Worm (Caenorhabditis elegans): Measurements from ENCODE around the gene ubxn-2.

Gene ubxn-2

ce11 chrIV:2772209-2772851 lies 46.7 kb upstream of the ubxn-2 start (continued):
- no peak for TF ChIP-seq nhr-90 (tag; optimal IDR thresholded peaks at IDR 0.05; ENCODE audit: poor library complexity)
- TF ChIP-seq nhr-11 (tag; optimal IDR thresholded peaks at IDR 0.05): no peak
- no peak for TF ChIP-seq isw-1 (GFP tag; IDR thresholded peaks at IDR 0.05)
- TF ChIP-seq ceh-82 (tag; optimal IDR thresholded peaks at IDR 0.05): no peak
- no peak for TF ChIP-seq ceh-8 (GFP tag; optimal IDR thresholded peaks at IDR 0.05)
- peak; percentile 79 for TF ChIP-seq grh-1 (GFP tag; IDR thresholded peaks at IDR 0.05)
- TF ChIP-seq C34B4.2 (tag; optimal IDR thresholded peaks at IDR 0.05): no peak
- TF ChIP-seq tlp-1 (tag; optimal IDR thresholded peaks at IDR 0.05): no peak
- TF ChIP-seq zag-1 (tag; optimal IDR thresholded peaks at IDR 0.05): no peak
- TF ChIP-seq C16A3.4 (tag; optimal IDR thresholded peaks at IDR 0.05): no peak
- no peak for TF ChIP-seq fos-1 (tag; optimal IDR thresholded peaks at IDR 0.05)
- TF ChIP-seq nhr-20 (tag; optimal IDR thresholded peaks at IDR 0.05): no peak
- TF ChIP-seq nhr-85 (tag): peak; percentile 94
- peak; percentile 44 for TF ChIP-seq pax-3 (tag; optimal IDR thresholded peaks at IDR 0.05)
- TF ChIP-seq skn-1 (tag; optimal IDR thresholded peaks at IDR 0.05): no peak
- TF ChIP-seq rnt-1 (tag; optimal IDR thresholded peaks at IDR 0.05): no peak

- TF ChIP-seq blmp-1 (tag; optimal IDR thresholded peaks at IDR 0.05) (no peak), fkh-10 (GFP tag; optimal IDR thresholded peaks at IDR 0.05) (no peak), nhr-11 (tag; optimal IDR thresholded peaks at IDR 0.05) (no peak), efl-1 (optimal IDR thresholded peaks at IDR 0.05) (no peak), efl-1 (GFP tag; optimal IDR thresholded peaks at IDR 0.05 in 1 of 2) (peak in 1 of 2 experiments; percentile 74), C04F5.9 (tag; optimal IDR thresholded peaks at IDR 0.05) (no peak), ama-1 (optimal IDR thresholded peaks at IDR 0.05) (no peak), mdl-1 (tag; optimal IDR thresholded peaks at IDR 0.05) (no peak), sup-37 (GFP tag; optimal IDR thresholded peaks at IDR 0.05) (no peak)
Measured at ce11 chrIV:2771692-2772091, 46.1 kb upstream of the ubxn-2 start, which contains the start of gene Y54G2A.11. Gene Y54G2A.11, minus strand, starts transcription at chrIV:2771792.

ce11 chrIV:2770835-2771234 lies 45.2 kb upstream of the ubxn-2 start:
- TF ChIP-seq ama-1 (optimal IDR thresholded peaks at IDR 0.05) (peak; percentile 10), ceh-88 (GFP tag; IDR thresholded peaks at IDR 0.05) (no peak), efl-1 (optimal IDR thresholded peaks at IDR 0.05) (no peak), efl-1 (GFP tag; optimal IDR thresholded peaks at IDR 0.05 in 1 of 2) (peak in 1 of 2 experiments; percentile 34)

ce11 chrIV:2770067-2770466 lies 44.4 kb upstream of the ubxn-2 start:
- TF ChIP-seq efl-1 (optimal IDR thresholded peaks at IDR 0.05) (no peak), efl-1 (GFP tag; optimal IDR thresholded peaks at IDR 0.05 in 1 of 2) (peak in 1 of 2 experiments; percentile 27), nhr-12 (tag; optimal IDR thresholded peaks at IDR 0.05) (no peak)

- no peak for TF ChIP-seq nhr-84 (tag; optimal IDR thresholded peaks at IDR 0.05)
- TF ChIP-seq lsy-2 (tag; optimal IDR thresholded peaks at IDR 0.05): peak in 1 of 2 experiments; percentile 14
- peak; percentile 39 for TF ChIP-seq ama-1 (optimal IDR thresholded peaks at IDR 0.05)
- TF ChIP-seq ztf-4 (tag; optimal IDR thresholded peaks at IDR 0.05): peak; percentile 6
- TF ChIP-seq efl-1 (optimal IDR thresholded peaks at IDR 0.05): no peak
- TF ChIP-seq efl-1 (GFP tag; optimal IDR thresholded peaks at IDR 0.05 in 1 of 2): peak in 1 of 2 experiments; percentile 67
Measured at ce11 chrIV:2765048-2765708, 39.6 kb upstream of the ubxn-2 start.

- TF ChIP-seq fos-1 (tag; optimal IDR thresholded peaks at IDR 0.05): no peak
- TF ChIP-seq lin-13 (GFP tag; optimal IDR thresholded peaks at IDR 0.05): no peak
- TF ChIP-seq dsc-1 (tag; optimal IDR thresholded peaks at IDR 0.05): no peak
- no peak for TF ChIP-seq grh-1 (GFP tag; IDR thresholded peaks at IDR 0.05)
- TF ChIP-seq unc-98 (GFP tag; IDR thresholded peaks at IDR 0.05): no peak
- no peak for TF ChIP-seq mef-2 (tag; optimal IDR thresholded peaks at IDR 0.05)
- TF ChIP-seq pqm-1 (tag; optimal IDR thresholded peaks at IDR 0.05): no peak
- TF ChIP-seq xbp-1 (tag; optimal IDR thresholded peaks at IDR 0.05): no peak
- no peak for TF ChIP-seq nhr-85 (tag)
- no peak for TF ChIP-seq lin-35 (GFP tag; optimal IDR thresholded peaks at IDR 0.05)
- no peak for TF ChIP-seq unc-62 (GFP tag; optimal IDR thresholded peaks at IDR 0.05)
- TF ChIP-seq F16B12.6 (tag; optimal IDR thresholded peaks at IDR 0.05): no peak
Measured at ce11 chrIV:2764160-2764559, 38.5 kb upstream of the ubxn-2 start.

Measured in whole organism, L1 larva.